Worm (Caenorhabditis elegans) whole organism, dauer: Measurements from ENCODE around the gene F27B3.6.
"Not testable (repeated sequence)": the region's sequence is repeated elsewhere in the genome, so short reads cannot be mapped to it uniquely, and the experiment has no call there.

ENCODE experiments used
- unc-62 ChIP-seq: sonication (generic microtip); optimal IDR thresholded peaks from 2 replicates; lab custom pipeline; 2017; ENCODE audit warnings: missing biosample characterization, missing genetic modification reagents, missing genetic modification characterization

Gene F27B3.6

ce11 chrIII:6592075-6592474 is 13.7 kb upstream of the F27B3.6 start, which contains the start of gene F20H11.1:
Gene F20H11.1, minus strand, starts transcription at chrIII:6592175.
- TF ChIP-seq unc-62 (GFP tag; lab: Kevin White, UChicago): no peak

ce11 chrIII:6589499-6589898 is 11.1 kb upstream of the F27B3.6 start:
- no peak for TF ChIP-seq unc-62 (GFP tag; lab: Kevin White, UChicago)

DNA sequence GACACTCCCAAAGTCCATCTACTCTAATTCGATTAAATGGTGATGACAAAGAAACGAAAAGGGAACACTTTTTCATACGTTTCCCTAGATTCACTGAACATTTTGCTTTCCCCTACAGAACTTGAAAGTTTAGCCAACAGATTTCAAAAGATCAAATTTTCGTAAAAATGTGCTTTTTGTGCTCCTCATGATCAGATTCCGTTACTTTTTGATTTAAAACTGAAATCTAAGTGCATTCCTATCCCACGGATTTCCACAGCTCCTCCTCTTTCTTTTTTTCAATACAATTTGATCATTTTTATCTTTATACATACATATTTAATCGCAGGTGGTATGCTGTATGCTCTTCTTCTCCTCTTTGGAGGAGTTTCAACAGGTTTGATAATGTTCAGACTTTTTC is 9.2 kb upstream of the F27B3.6 start, which contains the start of gene ddo-3:
Gene ddo-3 (plus strand): TSS at position 301 of the 400 bp plus-strand sequence.
- no peak for TF ChIP-seq unc-62 (GFP tag; lab: Kevin White, UChicago)

ce11 chrIII:6581585-6581984 is 3.2 kb upstream of the F27B3.6 start, which contains the start of gene acr-21:
Gene acr-21, plus strand, starts transcription at chrIII:6581885.
- no peak for TF ChIP-seq unc-62 (GFP tag; lab: Kevin White, UChicago)

ce11 chrIII:6579398-6579797 is 993 bp upstream of the F27B3.6 start, which contains the start of gene F27B3.8:
Gene F27B3.8, plus strand, starts transcription at chrIII:6579698.
- no peak for TF ChIP-seq unc-62 (GFP tag; lab: Kevin White, UChicago)

DNA sequence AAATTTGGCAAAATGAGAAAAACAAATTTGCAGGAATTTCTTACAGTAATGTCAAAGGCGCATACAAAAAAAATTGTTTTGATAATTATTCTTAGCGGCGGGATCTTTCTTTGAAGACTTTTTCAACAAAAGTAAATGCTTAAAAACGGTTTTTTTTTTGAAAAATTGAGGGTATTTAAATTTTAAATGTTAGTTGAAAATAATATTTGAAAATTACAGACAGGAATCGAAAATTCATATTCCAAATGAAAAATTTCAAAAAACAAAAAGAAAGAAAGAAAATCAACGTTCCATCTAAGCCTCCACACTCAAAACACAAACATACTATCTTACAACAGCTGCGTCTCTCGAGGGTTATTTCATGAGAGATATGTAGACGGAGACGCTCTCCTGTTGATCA is 1.2 kb downstream of the F27B3.6 start:
- TF ChIP-seq unc-62 (GFP tag; lab: Kevin White, UChicago): no peak

DNA sequence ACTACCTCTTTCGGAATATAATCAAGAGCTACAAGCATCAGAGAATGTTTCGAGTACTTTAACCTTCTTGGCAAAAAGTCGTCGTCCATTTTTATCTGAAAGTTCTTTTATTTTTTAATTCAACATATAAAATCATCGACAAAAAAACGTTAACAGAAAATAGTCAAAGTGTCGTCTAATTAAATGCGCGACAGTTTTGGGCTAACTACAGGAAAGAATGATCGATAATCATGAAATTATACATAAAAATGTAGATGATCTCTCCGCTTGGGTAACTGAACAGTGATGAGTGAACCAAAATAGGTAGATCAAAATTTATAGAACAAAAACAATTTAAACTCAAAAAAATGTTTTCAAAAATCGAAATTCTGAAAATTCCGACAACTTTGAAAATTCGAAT is 19.9 kb downstream of the F27B3.6 start, which contains the start of gene C09E7.8:
Gene C09E7.8 (minus strand): TSS at position 101 of the 400 bp plus-strand sequence.
- no peak for TF ChIP-seq unc-62 (GFP tag; lab: Kevin White, UChicago)

DNA sequence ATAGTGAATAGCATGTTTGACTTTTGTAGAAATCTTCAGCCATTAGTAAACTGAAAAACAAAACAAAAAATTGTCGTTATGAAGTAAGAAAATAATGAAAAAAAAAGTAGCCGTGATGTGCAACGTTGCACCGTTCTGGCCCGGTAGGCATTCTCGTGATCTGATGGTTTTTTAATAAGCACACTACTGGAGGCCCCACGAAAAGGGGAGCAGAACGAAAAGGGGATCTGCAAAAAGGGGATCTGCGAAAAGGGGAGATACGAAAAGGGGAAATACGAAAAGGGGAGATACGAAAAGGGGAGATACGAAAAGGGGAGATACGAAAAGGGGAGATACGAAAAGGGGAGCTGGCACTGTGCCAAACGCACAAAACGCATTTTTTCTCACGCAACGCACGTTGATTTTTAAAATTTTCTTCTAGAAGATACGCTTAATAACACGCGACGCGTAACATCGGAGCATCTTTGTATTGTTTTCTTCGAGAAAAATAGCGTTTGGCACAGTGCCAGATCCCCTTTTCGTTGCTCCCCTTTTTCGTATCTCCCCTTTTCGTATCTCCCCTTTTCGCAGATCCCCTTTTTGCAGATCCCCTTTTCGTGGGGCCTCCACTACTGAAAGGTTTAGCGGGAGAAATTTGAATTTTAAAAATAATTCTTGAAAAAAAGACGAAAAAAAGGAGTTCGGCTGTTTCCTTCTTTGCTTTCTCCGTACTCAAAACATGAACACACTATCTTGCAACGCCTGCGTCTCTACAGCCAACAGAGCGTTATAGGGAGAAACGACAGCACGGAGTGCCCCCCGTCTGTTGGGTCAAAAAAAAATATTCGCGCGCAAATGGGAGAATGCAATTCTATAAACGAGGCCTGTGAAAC is 27.0 kb downstream of the F27B3.6 start, which contains the start of gene C09E7.7:
Gene C09E7.7 (minus strand): TSS at position 57 of the 872 bp plus-strand sequence.
- not testable (repeated sequence) for TF ChIP-seq unc-62 (GFP tag; lab: Kevin White, UChicago)

DNA sequence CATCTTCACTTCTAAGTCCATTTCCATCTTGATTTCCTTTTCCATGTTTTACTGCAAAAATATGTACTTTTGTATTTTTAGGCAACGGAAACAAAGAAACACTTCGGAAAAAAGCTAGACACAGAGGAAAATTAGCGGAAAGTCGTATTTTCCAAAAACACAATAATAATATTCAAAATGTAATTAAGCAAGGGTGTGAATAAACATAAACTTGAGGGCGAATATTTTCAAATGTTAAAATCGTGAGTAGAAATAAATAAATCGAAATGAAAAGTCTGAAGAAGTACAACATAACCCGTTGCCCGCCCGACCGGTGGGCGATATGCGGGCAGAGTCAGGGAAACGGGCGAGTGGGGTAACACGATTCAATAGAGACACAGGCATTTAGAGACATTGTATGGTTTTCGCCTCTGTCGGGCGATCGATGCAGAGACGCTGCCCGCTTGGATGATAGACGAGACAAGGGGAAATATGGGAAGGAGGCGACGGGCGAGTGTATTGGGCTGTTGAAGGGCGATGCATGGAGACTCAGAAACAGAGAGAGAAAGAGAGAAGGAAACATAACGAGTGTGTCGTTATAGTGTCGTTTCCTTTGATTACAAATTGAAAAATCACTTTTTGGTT is 41.3 kb downstream of the F27B3.6 start, which contains the start of gene C09E7.4:
Gene C09E7.4 (minus strand): TSS at position 51 of the 624 bp plus-strand sequence.
- TF ChIP-seq unc-62 (GFP tag; lab: Kevin White, UChicago): no peak

DNA sequence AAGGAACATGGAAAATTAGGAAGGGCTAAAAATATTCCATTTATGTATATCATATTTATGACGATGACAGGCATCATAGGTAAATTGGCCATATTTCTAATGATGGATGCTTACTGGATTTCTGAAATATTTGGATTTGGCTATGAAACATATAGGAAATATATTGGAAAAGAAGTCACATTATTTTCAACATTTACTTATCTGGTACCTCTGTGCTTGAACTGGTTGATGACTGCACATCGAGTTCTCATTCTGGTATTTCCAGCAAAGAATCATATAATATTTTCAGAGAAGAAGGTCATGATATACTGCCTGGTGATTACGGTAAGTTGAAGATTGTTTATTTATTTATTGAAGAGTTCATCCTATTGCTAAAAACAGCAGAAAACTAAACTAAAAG is 45.8 kb downstream of the F27B3.6 start, which contains the start of gene srxa-5:
Gene srxa-5 (plus strand): TSS at position 301 of the 400 bp plus-strand sequence.
- TF ChIP-seq unc-62 (GFP tag; lab: Kevin White, UChicago): no peak

DNA sequence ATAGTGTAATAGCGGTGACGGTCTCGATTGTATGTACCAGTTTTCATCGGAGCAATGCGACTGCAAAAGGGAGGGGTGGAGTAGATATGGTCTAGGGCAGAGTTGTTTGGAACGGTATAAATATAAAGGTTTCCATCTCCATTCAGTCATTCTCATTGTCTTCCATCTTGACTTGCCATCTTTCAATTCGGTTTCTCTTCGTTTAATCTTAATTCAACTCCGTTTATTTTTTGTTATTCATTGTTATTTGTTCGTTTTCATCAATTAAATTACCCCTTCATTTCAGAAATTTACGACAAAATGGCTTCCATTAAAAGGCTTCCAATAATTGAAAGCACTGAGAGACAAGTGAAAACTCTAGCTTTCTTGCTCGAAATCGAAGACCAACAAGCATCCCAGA is 47.3 kb downstream of the F27B3.6 start, which contains the start of gene C09E7.11:
Gene C09E7.11 (plus strand): TSS at position 301 of the 400 bp plus-strand sequence.
- TF ChIP-seq unc-62 (GFP tag; lab: Kevin White, UChicago): no peak

DNA sequence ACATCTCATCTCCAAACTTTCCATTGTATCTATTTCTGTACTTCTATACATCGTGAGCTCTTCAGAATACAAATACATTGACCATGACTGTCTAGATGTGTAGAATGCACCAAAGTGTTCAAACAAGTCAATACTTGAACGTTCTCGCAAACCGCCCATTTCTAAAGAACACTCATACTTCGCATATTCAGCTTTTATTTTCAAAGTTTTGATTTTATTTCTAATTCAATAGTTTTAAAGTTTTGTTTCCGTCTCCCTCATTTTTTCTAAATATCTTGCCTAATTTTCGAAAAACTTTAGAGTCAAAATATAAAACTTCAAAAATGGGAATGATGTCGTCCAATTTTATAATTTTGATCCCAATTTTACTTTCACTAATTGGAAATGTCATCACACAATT is 50.5 kb downstream of the F27B3.6 start, which contains the start of gene pqn-10:
Gene pqn-10 (plus strand): TSS at position 301 of the 400 bp plus-strand sequence.
- no peak for TF ChIP-seq unc-62 (GFP tag; lab: Kevin White, UChicago)
